Worm (Caenorhabditis elegans) whole organism, young adult: ENCODE results near the gene nsy-7.

Source experiments
- F49E8.2 ChIP-seq: sonication (generic microtip); optimal IDR thresholded peaks from 3 replicates; lab custom pipeline; 2017; ENCODE audit warnings: missing genetic modification characterization, mild to moderate bottlenecking, missing compliant biosample characterization, antibody characterized with exemption, moderate library complexity; ENCODE audit not compliant: insufficient read depth
- cebp-1 ChIP-seq, 2 experiments: fragments of 200-800 bp in 1 of 2; sonication (Bioruptor generic) in 1 of 2; sonication (generic microtip) in 1 of 2; IDR thresholded peaks in 1 of 2; optimal IDR thresholded peaks in 1 of 2; 2 replicates each; pipeline versions ENCODE4 v1.3.6 to Lab custom; 2017 to 2022; ENCODE audit warnings: missing compliant biosample characterization in 2 of 2, missing genetic modification characterization in 2 of 2, mild to moderate bottlenecking in 1 of 2, missing genetic modification reagents in 1 of 2, moderate library complexity in 1 of 2
- hrde-1 ChIP-seq: sonication (generic microtip); optimal IDR thresholded peaks from 2 replicates; lab custom pipeline; 2016; ENCODE audit warnings: missing genetic modification characterization, mild to moderate bottlenecking, missing compliant biosample characterization, moderate library complexity, missing genotype, missing genetic modification reagents, borderline replicate concordance

DNA sequence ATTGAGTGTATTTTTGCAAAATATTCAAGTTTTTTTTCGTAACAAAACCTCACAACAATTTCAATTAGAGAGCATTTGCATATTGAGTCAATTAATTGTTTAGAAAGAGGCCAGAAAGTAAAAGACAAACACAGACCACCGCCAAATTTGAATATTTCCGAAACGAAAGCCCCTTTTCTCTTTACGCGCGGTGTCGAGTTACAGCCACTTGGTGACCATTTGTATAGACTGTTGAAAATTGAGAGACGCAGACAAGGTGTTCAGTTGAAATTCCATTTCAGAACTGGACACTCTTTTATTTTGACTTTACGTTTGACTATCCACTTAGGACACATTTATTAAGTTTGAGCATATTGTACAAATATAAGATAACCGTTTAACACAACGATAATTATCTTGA, 38.4 kb downstream of the nsy-7 start:
- no peak for TF ChIP-seq hrde-1 (tag; lab: Kevin White, UChicago)
- no peak for TF ChIP-seq F49E8.2 (tag; lab: Kevin White, UChicago)
- no peak for TF ChIP-seq cebp-1 (GFP tag; IDR thresholded peaks at IDR 0.05; lab: Robert Waterston, UW)
- no peak for TF ChIP-seq cebp-1 (tag; optimal IDR thresholded peaks at IDR 0.05; lab: Kevin White, UChicago)
